In the genomic region with DNA sequence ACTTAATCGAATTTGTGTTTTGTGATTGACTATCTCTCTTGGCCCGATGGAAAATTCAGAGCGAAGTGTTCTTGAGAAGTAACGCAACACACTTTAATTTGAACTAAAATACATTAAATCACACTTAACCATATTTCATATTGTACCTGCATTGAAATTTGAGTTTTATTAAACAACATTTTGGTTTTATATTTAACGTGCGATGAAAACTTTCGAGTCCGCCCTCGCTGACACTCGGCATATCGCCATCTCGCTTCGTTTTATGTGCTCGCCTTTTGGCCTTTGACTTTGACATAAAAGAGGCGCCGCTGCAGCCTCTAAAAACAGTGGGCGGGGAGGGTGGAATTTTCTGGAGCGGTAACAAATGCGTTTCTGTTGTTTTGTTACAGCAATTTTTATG, we compare ENCODE assay signal across 3 fruit fly cellular contexts.
TF ChIP-seq lines count a peak whose summit lies in the region.

No protein-coding gene starts in this region.

- TF ChIP-seq CTCF in whole organism, embryonic (GFP tag; optimal IDR thresholded peaks at IDR 0.05; lab: Kevin White, UChicago) = no peak

TF ChIP-seq in whole organism, embryonic, 481 proteins besides CTCF, POLR2A, EP300 and RAD21 (continues in another document):
- TF ChIP-seq CG32532 (GFP tag; IDR thresholded peaks at IDR 0.05; lab: Robert Waterston, UW) (peak; percentile 38; the same call in 1 of the 2 replicates), Meics (GFP tag; optimal IDR thresholded peaks at IDR 0.05; lab: Kevin White, UChicago) (peak; percentile 32), sens-2 (GFP tag; IDR thresholded peaks at IDR 0.05; lab: Robert Waterston, UW) (0 out of 2 replicates have a peak, but pooled peaks have one; percentile 28), CG12769 (tag; optimal IDR thresholded peaks at IDR 0.05; lab: Kevin White, UChicago) (peak; percentile 72), lola (GFP tag; optimal IDR thresholded peaks at IDR 0.05; lab: Kevin White, UChicago) (peak in 1 of 3 experiments; percentile 76), Xbp1 (GFP tag; optimal IDR thresholded peaks at IDR 0.05; lab: Kevin White, UChicago) (peak; percentile 66), gem (tag; optimal IDR thresholded peaks at IDR 0.05; lab: Kevin White, UChicago) (peak; percentile 82), Pdp1 (GFP tag; optimal IDR thresholded peaks at IDR 0.05; lab: Kevin White, UChicago) (peak; percentile 60 to 64), Med (GFP tag; lab: Kevin White, UChicago) (peak; percentile 95), ATbp (GFP tag; optimal IDR thresholded peaks at IDR 0.05; lab: Kevin White, UChicago) (peak; percentile 64), CG14965 (GFP tag; optimal IDR thresholded peaks at IDR 0.05; lab: Kevin White, UChicago; ENCODE audit: borderline replicate concordance) (peak; percentile 21), pho (GFP tag; optimal IDR thresholded peaks at IDR 0.05; lab: Kevin White, UChicago) (no peak), Atf3 (GFP tag; optimal IDR thresholded peaks at IDR 0.05; lab: Kevin White, UChicago) (peak; percentile 42), CG17829 (tag; optimal IDR thresholded peaks at IDR 0.05; lab: Kevin White, UChicago) (peak; percentile 71), cato (GFP tag; optimal IDR thresholded peaks at IDR 0.05; lab: Kevin White, UChicago; ENCODE audit: borderline replicate concordance) (peak; percentile 14), so (GFP tag; IDR thresholded peaks at IDR 0.05; lab: Robert Waterston, UW) (peak; percentile 62; the same call in 1 of the 3 replicates), CG10462 (GFP tag; optimal IDR thresholded peaks at IDR 0.05; lab: Kevin White, UChicago) (peak; percentile 45), repo (GFP tag; optimal IDR thresholded peaks at IDR 0.05; lab: Kevin White, UChicago) (no peak), chn (GFP tag; optimal IDR thresholded peaks at IDR 0.05; lab: Kevin White, UChicago) (peak; percentile 20), CG11695 (GFP tag; IDR thresholded peaks at IDR 0.05; lab: Robert Waterston, UW) (peak; percentile 65), dmrt99B (tag; optimal IDR thresholded peaks at IDR 0.05; lab: Kevin White, UChicago) (peak; percentile 77), CG17328 (GFP tag; IDR thresholded peaks at IDR 0.05; lab: Robert Waterston, UW) (peak; percentile 86), CG17361 (GFP tag; IDR thresholded peaks at IDR 0.05; lab: Robert Waterston, UW) (peak; percentile 71), seq (GFP tag; IDR thresholded peaks at IDR 0.05; lab: Robert Waterston, UW) (peak; percentile 33; the same call in 1 of the 2 replicates), gfzf (GFP tag; optimal IDR thresholded peaks at IDR 0.05; lab: Kevin White, UChicago) (no peak), onecut (GFP tag; IDR thresholded peaks at IDR 0.05; lab: Robert Waterston, UW) (peak; percentile 50; the same call in 1 of the 2 replicates), CG17802 (tag; optimal IDR thresholded peaks at IDR 0.05; lab: Kevin White, UChicago) (peak; percentile 40)

TF ChIP-seq in whole organism, prepupa, 60 proteins besides CTCF, POLR2A, EP300 and RAD21:
- TF ChIP-seq CG6808 (GFP tag; optimal IDR thresholded peaks at IDR 0.05; lab: Kevin White, UChicago) = no peak
- TF ChIP-seq cyc (GFP tag; optimal IDR thresholded peaks at IDR 0.05; lab: Kevin White, UChicago) = no peak
- no peak for TF ChIP-seq OdsH (GFP tag; optimal IDR thresholded peaks at IDR 0.05; lab: Kevin White, UChicago)
- no peak for TF ChIP-seq CG9139 (GFP tag; optimal IDR thresholded peaks at IDR 0.05; lab: Kevin White, UChicago)
- TF ChIP-seq topi (GFP tag; optimal IDR thresholded peaks at IDR 0.05; lab: Kevin White, UChicago) = no peak
- TF ChIP-seq vri (GFP tag; optimal IDR thresholded peaks at IDR 0.05; lab: Kevin White, UChicago) = no peak
- no peak for TF ChIP-seq Ets96B (tag; optimal IDR thresholded peaks at IDR 0.05; lab: Kevin White, UChicago)
- no peak for TF ChIP-seq Sox14 (GFP tag; optimal IDR thresholded peaks at IDR 0.05; lab: Kevin White, UChicago)
- no peak for TF ChIP-seq CG8119 (GFP tag; IDR thresholded peaks at IDR 0.05; lab: Robert Waterston, UW)
- peak; percentile 58 for TF ChIP-seq Eip78C (GFP tag; lab: Kevin White, UChicago)
- peak; percentile 6 for TF ChIP-seq Met (GFP tag; optimal IDR thresholded peaks at IDR 0.05; lab: Kevin White, UChicago)
- no peak for TF ChIP-seq CG11902 (GFP tag; optimal IDR thresholded peaks at IDR 0.05; lab: Kevin White, UChicago)
- no peak for TF ChIP-seq CG6854 (GFP tag; optimal IDR thresholded peaks at IDR 0.05; lab: Kevin White, UChicago)
- TF ChIP-seq svp (GFP tag; lab: Kevin White, UChicago) = peak; percentile 10
- no peak for TF ChIP-seq net (GFP tag; optimal IDR thresholded peaks at IDR 0.05; lab: Kevin White, UChicago)
- TF ChIP-seq Gug (GFP tag; IDR thresholded peaks at IDR 0.05; lab: Robert Waterston, UW) = no peak
- TF ChIP-seq eg (GFP tag; IDR thresholded peaks at IDR 0.05; lab: Robert Waterston, UW) = peak; percentile 29; the same call in 1 of the 3 replicates

TF ChIP-seq in whole organism, wandering third instar larva, 38 proteins besides CTCF, POLR2A, EP300 and RAD21:
- no peak for TF ChIP-seq br (GFP tag; optimal IDR thresholded peaks at IDR 0.05; lab: Kevin White, UChicago)
- peak; percentile 29 for TF ChIP-seq sv (GFP tag; optimal IDR thresholded peaks at IDR 0.05; lab: Kevin White, UChicago)
